Fruit fly (Drosophila melanogaster): ENCODE results near the gene CG14435.

CG14435 gene

DNA sequence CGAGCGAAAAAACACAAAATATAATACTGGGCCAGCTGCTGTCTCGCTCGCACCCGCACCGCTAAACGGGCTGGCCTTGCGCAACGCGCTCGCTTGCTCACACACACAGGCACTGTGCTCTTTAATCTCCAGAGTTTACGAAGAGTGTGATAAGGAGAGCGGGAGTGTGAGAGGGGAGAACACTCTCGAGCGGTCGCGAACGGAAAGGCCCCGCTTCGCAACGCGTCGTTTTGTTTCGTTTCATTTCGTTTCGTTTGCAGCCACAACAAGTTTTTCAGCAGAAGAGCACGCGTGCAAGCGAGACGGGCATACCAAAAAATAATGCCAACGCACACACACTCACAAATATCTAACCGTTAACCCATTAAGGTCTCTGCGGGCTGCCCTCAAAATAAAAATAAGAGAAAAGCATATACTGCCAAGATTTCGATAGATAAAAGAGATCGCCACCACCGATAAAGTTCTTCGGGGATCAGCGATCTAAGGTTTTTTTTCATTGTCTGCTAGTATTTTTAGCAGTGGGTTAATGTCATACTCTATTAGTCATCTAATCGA is 17.9 kb upstream of the CG14435 start (continued):
- TF ChIP-seq CG9727 (GFP tag; optimal IDR thresholded peaks at IDR 0.05) (peak; percentile 18), HLH4C (GFP tag; IDR thresholded peaks at IDR 0.05; ENCODE audit: partially characterized antibody) (no peak; the same call in 2 of the 3 replicates), Dfd (GFP tag; optimal IDR thresholded peaks at IDR 0.05) (no peak), CG4282 (GFP tag; optimal IDR thresholded peaks at IDR 0.05) (no peak), bab2 (GFP tag; optimal IDR thresholded peaks at IDR 0.05) (peak; percentile 39), CG4707 (GFP tag; optimal IDR thresholded peaks at IDR 0.05) (no peak), gce (GFP tag; IDR thresholded peaks at IDR 0.05) (peak; percentile 25; the same call in 1 of the 3 replicates), disco-r (GFP tag; optimal IDR thresholded peaks at IDR 0.05) (no peak), sna (GFP tag; IDR thresholded peaks at IDR 0.05; ENCODE audit: partially characterized antibody) (no peak), ac (GFP tag; optimal IDR thresholded peaks at IDR 0.05) (no peak), Hey (tag; optimal IDR thresholded peaks at IDR 0.05) (peak; percentile 52), Drgx (GFP tag; IDR thresholded peaks at IDR 0.05) (peak; percentile 84), CG9932 (GFP tag; IDR thresholded peaks at IDR 0.05) (peak; percentile 76), CG12219 (GFP tag; optimal IDR thresholded peaks at IDR 0.05) (no peak), vfl (GFP tag; optimal IDR thresholded peaks at IDR 0.05) (no peak), CG17186 (GFP tag; optimal IDR thresholded peaks at IDR 0.05) (no peak), usp (GFP tag; optimal IDR thresholded peaks at IDR 0.05) (no peak), NK7.1 (GFP tag; optimal IDR thresholded peaks at IDR 0.05) (no peak), D (optimal IDR thresholded peaks at IDR 0.05) (no peak), D (GFP tag; optimal IDR thresholded peaks at IDR 0.05) (no peak), Eip74EF (GFP tag; optimal IDR thresholded peaks at IDR 0.05) (no peak), Hr51 (GFP tag; optimal IDR thresholded peaks at IDR 0.05) (peak in 1 of 2 experiments; percentile 42), CG2712 (tag; optimal IDR thresholded peaks at IDR 0.05) (peak; percentile 41), CG16813 (GFP tag; IDR thresholded peaks at IDR 0.05; ENCODE audit: partially characterized antibody) (no peak), fd3F (GFP tag; optimal IDR thresholded peaks at IDR 0.05) (peak; percentile 63), mirr (GFP tag; optimal IDR thresholded peaks at IDR 0.05) (peak; percentile 86), sc (optimal IDR thresholded peaks at IDR 0.05) (no peak), sc (GFP tag; optimal IDR thresholded peaks at IDR 0.05) (no peak), CG10959 (GFP tag; IDR thresholded peaks at IDR 0.05) (peak; percentile 50), Awh (GFP tag; IDR thresholded peaks at IDR 0.05) (no peak), unc-4 (GFP tag; IDR thresholded peaks at IDR 0.05; ENCODE audit: partially characterized antibody) (no peak), run (tag; optimal IDR thresholded peaks at IDR 0.05) (no peak), sens-2 (GFP tag; IDR thresholded peaks at IDR 0.05) (0 out of 2 replicates have a peak, but pooled peaks have one; percentile 23), dimm (GFP tag; IDR thresholded peaks at IDR 0.05) (no peak), cwo (GFP tag; optimal IDR thresholded peaks at IDR 0.05) (peak; percentile 18), pum (GFP tag; optimal IDR thresholded peaks at IDR 0.05) (peak; percentile 22), al (GFP tag; IDR thresholded peaks at IDR 0.05) (peak; percentile 66), Chrac-16 (GFP tag; optimal IDR thresholded peaks at IDR 0.05) (peak; percentile 25), Sry-β (GFP tag; optimal IDR thresholded peaks at IDR 0.05) (no peak), CG11504 (tag; optimal IDR thresholded peaks at IDR 0.05) (peak; percentile 65), ttk (GFP tag; IDR thresholded peaks at IDR 0.05) (peak; percentile 13), lmd (GFP tag; IDR thresholded peaks at IDR 0.05) (peak; percentile 69), ci (GFP tag; IDR thresholded peaks at IDR 0.05) (peak; percentile 74; the same call in 2 of the 3 replicates), PHDP (tag; optimal IDR thresholded peaks at IDR 0.05) (peak; percentile 6), psq (GFP tag; optimal IDR thresholded peaks at IDR 0.05) (peak; percentile 79), CG33213 (GFP tag; optimal IDR thresholded peaks at IDR 0.05) (no peak), E2f2 (GFP tag; IDR thresholded peaks at IDR 0.05) (peak; percentile 36; the same call in 1 of the 2 replicates), CG6813 (GFP tag; optimal IDR thresholded peaks at IDR 0.05) (no peak), CG16815 (GFP tag; optimal IDR thresholded peaks at IDR 0.05) (peak; percentile 19), B-H2 (GFP tag; optimal IDR thresholded peaks at IDR 0.05) (peak; percentile 10)

All from whole organism, embryonic.